Worm (Caenorhabditis elegans) whole organism, early embryonic: ENCODE measurements around the gene K08D12.4.

Source experiments
- B0310.2 ChIP-seq: sonication (generic microtip); optimal IDR thresholded peaks from 2 replicates; lab custom pipeline; 2016; ENCODE audit warnings: mild to moderate bottlenecking, missing genetic modification characterization, missing compliant biosample characterization
- F13C5.2 ChIP-seq: sonication (generic microtip); optimal IDR thresholded peaks from 2 replicates; lab custom pipeline; 2017; ENCODE audit warnings: mild to moderate bottlenecking, missing genetic modification characterization, inconsistent platforms, missing compliant biosample characterization
- aly-1 ChIP-seq: sonication (generic microtip); optimal IDR thresholded peaks from 2 replicates; lab custom pipeline; 2016; ENCODE audit warnings: missing genetic modification characterization, missing compliant biosample characterization
- ama-1 ChIP-seq: fragments of 150-350 bp; optimal IDR thresholded peaks from 2 replicates; lab custom pipeline; 2014
- ceh-13 ChIP-seq: fragments of 200-800 bp; sonication (Bioruptor generic); optimal IDR thresholded peaks from 2 replicates; lab custom pipeline; 2018; ENCODE audit warnings: mild to moderate bottlenecking, missing genetic modification characterization, missing compliant biosample characterization
- ceh-36 ChIP-seq: sonication (generic microtip); optimal IDR thresholded peaks from 2 replicates; lab custom pipeline; 2016; ENCODE audit warnings: missing genetic modification characterization, inconsistent platforms, missing compliant biosample characterization
- ets-7 ChIP-seq: sonication (generic microtip); optimal IDR thresholded peaks from 2 replicates; lab custom pipeline; 2016; ENCODE audit warnings: missing genotype, missing genetic modification characterization, missing compliant biosample characterization
- flt-1 ChIP-seq: fragments of 200-800 bp; sonication (Bioruptor generic); IDR thresholded peaks from 2 replicates; pipeline ENCODE4 v1.3.6; 2022; ENCODE audit warnings: missing genetic modification characterization, missing compliant biosample characterization
- hmbx-1 ChIP-seq: sonication (generic microtip); optimal IDR thresholded peaks from 2 replicates; lab custom pipeline; 2016; ENCODE audit warnings: mild to moderate bottlenecking, missing genetic modification characterization, missing compliant biosample characterization
- hmg-4 ChIP-seq: fragments of 200-800 bp; sonication (Bioruptor generic); optimal IDR thresholded peaks from 2 replicates; lab custom pipeline; 2018; ENCODE audit warnings: mild to moderate bottlenecking, missing genetic modification characterization, missing compliant biosample characterization
- hnd-1 ChIP-seq: sonication (generic microtip); optimal IDR thresholded peaks from 2 replicates; lab custom pipeline; 2016; ENCODE audit warnings: missing genetic modification characterization, missing compliant biosample characterization
- pes-1 ChIP-seq: fragments of 200-800 bp; sonication (Bioruptor generic); IDR thresholded peaks from 2 replicates; pipeline ENCODE4 v1.3.6; 2022; ENCODE audit warnings: missing genetic modification reagents, missing genetic modification characterization, missing compliant biosample characterization
- scrt-1 ChIP-seq: fragments of 200-800 bp; sonication (Bioruptor generic); IDR thresholded peaks from 2 replicates; pipeline ENCODE4 v1.3.6; 2022; ENCODE audit warnings: missing genetic modification characterization, missing compliant biosample characterization
- sea-1 ChIP-seq: fragments of 200-800 bp; sonication (Bioruptor generic); conservative IDR thresholded peaks from 2 replicates; pipeline ENCODE4 v1.3.6; 2022; ENCODE audit warnings: missing genetic modification characterization, missing compliant biosample characterization
- tbx-11 ChIP-seq: fragments of 200-800 bp; sonication (Bioruptor generic); IDR thresholded peaks from 2 replicates; pipeline ENCODE4 v1.3.6; 2022; ENCODE audit warnings: missing genetic modification characterization, missing compliant biosample characterization
- tbx-37 ChIP-seq: fragments of 200-800 bp; sonication (Bioruptor generic); conservative IDR thresholded peaks from 2 replicates; pipeline ENCODE4 v1.3.6; 2022; ENCODE audit warnings: missing genetic modification reagents, missing genetic modification characterization, missing compliant biosample characterization
- tra-4 ChIP-seq: sonication (generic microtip); optimal IDR thresholded peaks from 2 replicates; lab custom pipeline; 2017; ENCODE audit warnings: missing genetic modification characterization, missing compliant biosample characterization

K08D12.4 gene

ce11 chrIV:1708426-1708826 is 1.3 kb downstream of the K08D12.4 start:
- TF ChIP-seq B0310.2 (tag; lab: Kevin White, UChicago) = no peak
- no peak for TF ChIP-seq ceh-13 (GFP tag; lab: Kevin White, UChicago)
- TF ChIP-seq ets-7 (tag; lab: Kevin White, UChicago) = no peak
- no peak for TF ChIP-seq ceh-36 (tag; lab: Kevin White, UChicago)
- no peak for TF ChIP-seq hnd-1 (tag; lab: Kevin White, UChicago)
- TF ChIP-seq ama-1 (lab: Kevin White, UChicago) = no peak

DNA sequence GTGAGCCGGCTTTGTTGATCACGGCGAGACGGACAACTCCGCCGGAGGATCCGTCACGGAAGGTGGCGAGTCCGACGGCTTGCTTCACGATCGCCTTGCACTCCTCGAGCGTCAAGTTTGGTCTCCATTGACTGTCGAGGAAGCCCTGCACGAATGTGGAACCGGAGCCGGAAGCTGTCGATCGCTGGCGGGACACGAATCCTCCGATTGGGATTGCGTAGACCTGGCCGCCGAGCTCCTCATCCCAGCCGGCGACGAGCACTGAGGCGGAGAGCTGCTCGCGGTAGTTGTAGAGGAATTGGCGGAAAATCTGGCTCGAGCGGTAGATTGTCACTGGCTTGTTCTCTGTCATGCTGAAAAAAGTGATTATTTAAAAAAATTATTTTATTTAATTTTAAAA is 1.9 kb downstream of the K08D12.4 start:
- TF ChIP-seq ceh-36 (tag; lab: Kevin White, UChicago) (no peak), hnd-1 (tag; lab: Kevin White, UChicago) (no peak), tbx-37 (GFP tag; lab: Robert Waterston, UW) (no peak), pes-1 (GFP tag; lab: Robert Waterston, UW) (no peak), hmbx-1 (tag; lab: Kevin White, UChicago) (no peak), ama-1 (lab: Kevin White, UChicago) (no peak), flt-1 (GFP tag; lab: Robert Waterston, UW) (no peak), tbx-11 (no peak), ets-7 (tag; lab: Kevin White, UChicago) (no peak), ceh-13 (GFP tag; lab: Kevin White, UChicago) (no peak), scrt-1 (no peak), hmg-4 (GFP tag; lab: Kevin White, UChicago) (no peak), F13C5.2 (tag; lab: Kevin White, UChicago) (no peak), aly-1 (tag; lab: Kevin White, UChicago) (no peak)

ce11 chrIV:1709695-1710315 is 2.7 kb downstream of the K08D12.4 start, which contains the start of the genes pbs-1 and K08D12.3:
pbs-1 (minus strand) TSS chrIV:1709745.
K08D12.3 (plus strand) TSS chrIV:1710265.
- TF ChIP-seq ceh-36 (tag; lab: Kevin White, UChicago) (no peak), tra-4 (tag; lab: Kevin White, UChicago) (no peak), ama-1 (lab: Kevin White, UChicago) (no peak), ets-7 (tag; lab: Kevin White, UChicago) (no peak), sea-1 (GFP tag; lab: Robert Waterston, UW) (no peak), flt-1 (GFP tag; lab: Robert Waterston, UW) (no peak), tbx-11 (no peak), pes-1 (GFP tag; lab: Robert Waterston, UW) (no peak), hnd-1 (tag; lab: Kevin White, UChicago) (no peak), hmbx-1 (tag; lab: Kevin White, UChicago) (no peak), aly-1 (tag; lab: Kevin White, UChicago) (no peak), tbx-37 (GFP tag; lab: Robert Waterston, UW) (no peak), ceh-13 (GFP tag; lab: Kevin White, UChicago) (no peak), hmg-4 (GFP tag; lab: Kevin White, UChicago) (no peak), F13C5.2 (tag; lab: Kevin White, UChicago) (no peak)

- TF ChIP-seq hmg-4 (GFP tag; lab: Kevin White, UChicago) (no peak), tra-4 (tag; lab: Kevin White, UChicago) (no peak), sea-1 (GFP tag; lab: Robert Waterston, UW) (no peak), pes-1 (GFP tag; lab: Robert Waterston, UW) (no peak), ceh-13 (GFP tag; lab: Kevin White, UChicago) (no peak), ceh-36 (tag; lab: Kevin White, UChicago) (no peak), B0310.2 (tag; lab: Kevin White, UChicago) (no peak)
These were observed 3.4 kb downstream of the K08D12.4 start for ce11 chrIV:1710535-1710934.

DNA sequence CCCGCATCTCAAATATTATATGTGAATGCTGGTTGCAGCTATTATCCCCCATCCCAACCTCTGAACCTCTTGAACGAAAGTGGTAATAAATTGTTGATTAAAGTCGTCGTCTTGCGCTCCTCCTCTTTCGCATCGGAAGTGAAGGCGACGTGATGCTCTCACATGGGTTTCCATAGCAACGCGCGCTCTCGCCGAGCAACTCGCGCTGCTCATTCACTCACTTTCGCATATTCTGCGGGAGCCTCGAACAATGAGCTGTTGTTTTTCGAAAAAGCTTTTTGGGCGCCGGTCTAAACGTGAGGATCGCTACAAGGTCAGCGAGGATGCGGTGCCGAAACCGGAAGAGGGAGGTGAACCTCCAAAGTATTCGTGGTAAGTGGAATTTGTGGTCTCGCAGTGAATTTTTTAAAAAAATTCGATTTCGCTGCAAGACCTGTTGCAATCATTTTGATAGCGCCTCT is 4.0 kb downstream of the K08D12.4 start, which contains the start of gene rpi-2:
rpi-2 (plus strand) TSS at position 234 of the 461 bp plus-strand sequence.
- TF ChIP-seq scrt-1 (0 out of 2 replicates have a peak, but pooled peaks have one; percentile 40), aly-1 (tag; lab: Kevin White, UChicago) (no peak), hmg-4 (GFP tag; lab: Kevin White, UChicago) (no peak), ets-7 (tag; lab: Kevin White, UChicago) (peak; percentile 41), B0310.2 (tag; lab: Kevin White, UChicago) (no peak)

DNA sequence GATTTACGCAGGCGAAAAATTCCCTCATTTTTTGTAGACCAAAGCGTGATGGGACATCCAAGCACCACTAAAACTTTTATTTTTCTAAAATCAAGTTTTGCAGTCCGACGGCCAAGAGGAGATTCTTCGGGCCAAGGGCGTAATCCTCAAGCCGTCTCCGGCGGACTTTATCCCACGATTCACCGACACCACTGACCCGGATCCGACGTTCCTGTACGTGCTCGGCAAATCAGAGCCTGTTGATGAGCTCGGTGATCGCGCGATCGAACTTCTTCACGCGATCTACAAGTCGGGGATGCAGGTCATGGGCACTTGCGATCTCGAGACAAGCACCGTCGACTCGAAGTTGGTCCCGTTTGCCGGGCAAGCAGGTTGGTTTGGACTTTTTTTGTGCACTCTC is 6.5 kb downstream of the K08D12.4 start:
- no peak for TF ChIP-seq aly-1 (tag; lab: Kevin White, UChicago)
- TF ChIP-seq ama-1 (lab: Kevin White, UChicago) = no peak
- TF ChIP-seq tbx-37 (GFP tag; lab: Robert Waterston, UW) = no peak

DNA sequence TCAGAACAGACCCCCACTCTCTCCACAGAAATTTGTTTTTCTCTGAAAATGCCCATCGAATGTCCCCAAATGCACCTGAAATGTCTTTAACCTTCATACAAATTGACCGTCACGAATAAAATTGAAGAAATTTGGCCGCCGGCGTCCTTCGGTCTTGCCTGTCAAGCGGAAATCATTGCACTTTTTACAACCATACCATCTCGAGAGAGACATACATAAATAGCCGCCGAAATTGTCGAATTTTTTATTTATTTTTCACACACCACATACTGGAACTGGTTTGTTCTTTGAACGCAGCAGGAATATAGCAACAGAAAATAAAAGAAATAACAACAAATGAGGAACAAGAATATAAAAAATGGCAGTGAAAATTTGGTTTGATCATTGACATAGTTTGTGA is 8.6 kb downstream of the K08D12.4 start:
- no peak for TF ChIP-seq sea-1 (GFP tag; lab: Robert Waterston, UW)
- no peak for TF ChIP-seq hnd-1 (tag; lab: Kevin White, UChicago)
- no peak for TF ChIP-seq ets-7 (tag; lab: Kevin White, UChicago)
- no peak for TF ChIP-seq scrt-1
- TF ChIP-seq pes-1 (GFP tag; lab: Robert Waterston, UW) = no peak
- no peak for TF ChIP-seq tbx-11
- no peak for TF ChIP-seq ama-1 (lab: Kevin White, UChicago)
- no peak for TF ChIP-seq B0310.2 (tag; lab: Kevin White, UChicago)
- TF ChIP-seq flt-1 (GFP tag; lab: Robert Waterston, UW) = no peak
- TF ChIP-seq ceh-36 (tag; lab: Kevin White, UChicago) = no peak
- TF ChIP-seq F13C5.2 (tag; lab: Kevin White, UChicago) = no peak
- TF ChIP-seq hmbx-1 (tag; lab: Kevin White, UChicago) = no peak
- no peak for TF ChIP-seq tra-4 (tag; lab: Kevin White, UChicago)
- TF ChIP-seq tbx-37 (GFP tag; lab: Robert Waterston, UW) = no peak
- no peak for TF ChIP-seq hmg-4 (GFP tag; lab: Kevin White, UChicago)
